Worm (Caenorhabditis elegans) whole organism, late embryonic: Measurements from ENCODE around the gene glb-29.

Source experiments
- ama-1 ChIP-seq: fragments of 150-350 bp; optimal IDR thresholded peaks from 2 replicates; lab custom pipeline; 2014
- ceh-30 ChIP-seq: fragments of 150-350 bp; optimal IDR thresholded peaks from 2 replicates; lab custom pipeline; 2014; ENCODE audit warnings: missing biosample characterization, missing genetic modification characterization
- ceh-34 ChIP-seq: sonication (generic microtip); optimal IDR thresholded peaks from 2 replicates; lab custom pipeline; 2016; ENCODE audit warnings: mild to moderate bottlenecking, missing genetic modification characterization, missing compliant biosample characterization
- dmd-4 ChIP-seq: sonication (generic microtip); optimal IDR thresholded peaks from 2 replicates; lab custom pipeline; 2016; ENCODE audit warnings: borderline replicate concordance, missing genetic modification characterization, missing compliant biosample characterization
- dve-1 ChIP-seq: sonication (generic microtip); optimal IDR thresholded peaks from 2 replicates; lab custom pipeline; 2017; ENCODE audit warnings: antibody characterized with exemption, mild to moderate bottlenecking, missing genetic modification characterization, missing compliant biosample characterization
- elt-2 ChIP-seq: sonication (generic microtip); optimal IDR thresholded peaks from 2 replicates; lab custom pipeline; 2016; ENCODE audit warnings: missing genetic modification reagents, missing genetic modification characterization, missing compliant biosample characterization
- ets-4 ChIP-seq: sonication (generic microtip); optimal IDR thresholded peaks from 2 replicates; lab custom pipeline; 2016; ENCODE audit warnings: missing genetic modification characterization, missing compliant biosample characterization
- hlh-6 ChIP-seq: sonication (generic microtip); optimal IDR thresholded peaks from 2 replicates; lab custom pipeline; 2016; ENCODE audit warnings: missing genotype, missing genetic modification characterization, missing compliant biosample characterization
- nfya-1 ChIP-seq: sonication (generic microtip); optimal IDR thresholded peaks from 2 replicates; lab custom pipeline; 2017; ENCODE audit warnings: missing genetic modification characterization, mild to moderate bottlenecking, missing compliant biosample characterization, antibody characterized with exemption, moderate library complexity
- nhr-11 ChIP-seq: fragments of 150-350 bp; optimal IDR thresholded peaks from 2 replicates; lab custom pipeline; 2014; ENCODE audit warnings: missing biosample characterization, missing genetic modification characterization
- pat-9 ChIP-seq: fragments of 200-800 bp; sonication (Bioruptor generic); optimal IDR thresholded peaks from 2 replicates; lab custom pipeline; 2018; ENCODE audit warnings: mild to moderate bottlenecking, missing genetic modification characterization, moderate library complexity, missing compliant biosample characterization
- pha-4 ChIP-seq: fragments of 150-350 bp; optimal IDR thresholded peaks from 2 replicates; lab custom pipeline; 2018; ENCODE audit warnings: missing biosample characterization, missing genetic modification reagents, missing genetic modification characterization
- unc-3 ChIP-seq, 2 experiments: fragments of 200-800 bp in 1 of 2; sonication (Bioruptor generic) in 1 of 2; sonication (generic microtip) in 1 of 2; conservative IDR thresholded peaks in 1 of 2; optimal IDR thresholded peaks in 1 of 2; 2 replicates each; pipeline versions ENCODE4 v1.3.6 to Lab custom; 2016 to 2022; ENCODE audit warnings: missing compliant biosample characterization in 2 of 2, missing genetic modification characterization in 2 of 2, missing genetic modification reagents in 1 of 2

- no peak for TF ChIP-seq unc-3 (GFP tag; conservative IDR thresholded peaks at IDR 0.05; lab: Robert Waterston, UW)
- no peak for TF ChIP-seq unc-3 (tag; optimal IDR thresholded peaks at IDR 0.05; lab: Kevin White, UChicago)
- no peak for TF ChIP-seq elt-2
- TF ChIP-seq ets-4 (tag; lab: Kevin White, UChicago), result no peak
- no peak for TF ChIP-seq ceh-34 (tag; lab: Kevin White, UChicago)
- no peak for TF ChIP-seq dmd-4 (tag; lab: Kevin White, UChicago)
- TF ChIP-seq pat-9 (tag; lab: Kevin White, UChicago), result no peak
- no peak for TF ChIP-seq nhr-11 (tag; lab: Kevin White, UChicago)
- no peak for TF ChIP-seq dve-1 (tag; lab: Kevin White, UChicago)
- no peak for TF ChIP-seq pha-4 (tag; lab: Kevin White, UChicago)
- TF ChIP-seq ama-1, result no peak
- TF ChIP-seq hlh-6 (tag; lab: Kevin White, UChicago), result no peak
- no peak for TF ChIP-seq nfya-1
- TF ChIP-seq ceh-30 (tag; lab: Kevin White, UChicago), result no peak
Observed at ce11 chrII:12039039-12039438, 30.2 kb downstream of the glb-29 start, which contains the start of gene tpi-1.
